Worm (Caenorhabditis elegans) whole organism, young adult: ENCODE measurements around the gene prde-1.

Experiments used
- B0019.2 ChIP-seq: fragments of 200-800 bp; sonication (Bioruptor generic); conservative IDR thresholded peaks from 2 replicates; pipeline ENCODE4 v1.3.6; 2022; ENCODE audit warnings: missing genetic modification reagents, missing genetic modification characterization, missing compliant biosample characterization
- F39B2.1 ChIP-seq: fragments of 200-800 bp; sonication (Bioruptor generic); IDR thresholded peaks from 2 replicates; pipeline ENCODE4 v1.3.6; 2022; ENCODE audit warnings: missing genetic modification reagents, missing genetic modification characterization, missing compliant biosample characterization
- F49E8.2 ChIP-seq: sonication (generic microtip); optimal IDR thresholded peaks from 3 replicates; lab custom pipeline; 2017; ENCODE audit warnings: missing genetic modification characterization, mild to moderate bottlenecking, missing compliant biosample characterization, antibody characterized with exemption, moderate library complexity; ENCODE audit not compliant: insufficient read depth
- Y53F4B.3 ChIP-seq: fragments of 200-800 bp; sonication (Bioruptor generic); IDR thresholded peaks from 2 replicates; pipeline ENCODE4 v1.3.6; 2022; ENCODE audit warnings: missing genetic modification reagents, missing genetic modification characterization, missing compliant biosample characterization
- Y67H2A.10 ChIP-seq: fragments of 200-800 bp; sonication (Bioruptor generic); conservative IDR thresholded peaks from 2 replicates; pipeline ENCODE4 v1.3.6; 2022; ENCODE audit warnings: missing genetic modification reagents, missing genetic modification characterization, missing compliant biosample characterization
- Y79H2A.3 ChIP-seq: fragments of 200-800 bp; sonication (Bioruptor generic); conservative IDR thresholded peaks from 2 replicates; pipeline ENCODE4 v1.3.6; 2022; ENCODE audit warnings: missing genetic modification reagents, missing genetic modification characterization, missing compliant biosample characterization
- Y95B8A.8 ChIP-seq: fragments of 200-800 bp; sonication (Bioruptor generic); IDR thresholded peaks from 2 replicates; pipeline ENCODE4 v1.3.6; 2022; ENCODE audit warnings: missing genetic modification reagents, missing genetic modification characterization, missing compliant biosample characterization
- athp-1 ChIP-seq: sonication (generic microtip); optimal IDR thresholded peaks from 2 replicates; lab custom pipeline; 2017; ENCODE audit warnings: mild to moderate bottlenecking, missing genetic modification characterization, missing compliant biosample characterization
- attf-5 ChIP-seq: fragments of 200-800 bp; sonication (Bioruptor generic); optimal IDR thresholded peaks from 2 replicates; lab custom pipeline; 2018; ENCODE audit warnings: mild to moderate bottlenecking, missing genetic modification characterization, missing compliant biosample characterization
- attf-6 ChIP-seq: fragments of 200-800 bp; sonication (Bioruptor generic); IDR thresholded peaks from 2 replicates; pipeline ENCODE4 v1.3.6; 2022; ENCODE audit warnings: missing genetic modification reagents, missing genetic modification characterization, missing compliant biosample characterization
- bed-2 ChIP-seq: fragments of 200-800 bp; sonication (Bioruptor generic); IDR thresholded peaks from 2 replicates; pipeline ENCODE4 v1.3.6; 2022; ENCODE audit warnings: missing genetic modification reagents, missing genetic modification characterization, missing compliant biosample characterization
- cebp-1 ChIP-seq, 2 experiments: fragments of 200-800 bp in 1 of 2; sonication (Bioruptor generic) in 1 of 2; sonication (generic microtip) in 1 of 2; IDR thresholded peaks in 1 of 2; optimal IDR thresholded peaks in 1 of 2; 2 replicates each; pipeline versions ENCODE4 v1.3.6 to Lab custom; 2017 to 2022; ENCODE audit warnings: missing compliant biosample characterization in 2 of 2, missing genetic modification characterization in 2 of 2, mild to moderate bottlenecking in 1 of 2, missing genetic modification reagents in 1 of 2, moderate library complexity in 1 of 2
- ceh-100 ChIP-seq: fragments of 200-800 bp; sonication (Bioruptor generic); IDR thresholded peaks from 2 replicates; pipeline ENCODE4 v1.3.6; 2022; ENCODE audit warnings: missing genetic modification reagents, missing genetic modification characterization, missing compliant biosample characterization
- ceh-79 ChIP-seq: sonication (generic microtip); optimal IDR thresholded peaks from 2 replicates; lab custom pipeline; 2017; ENCODE audit warnings: mild to moderate bottlenecking, missing genetic modification characterization, missing compliant biosample characterization
- ceh-91 ChIP-seq: fragments of 200-800 bp; sonication (Bioruptor generic); IDR thresholded peaks from 2 replicates; pipeline ENCODE4 v1.3.6; 2022; ENCODE audit warnings: missing genetic modification reagents, missing genetic modification characterization, missing compliant biosample characterization
- die-1 ChIP-seq: sonication (generic microtip); optimal IDR thresholded peaks from 2 replicates; lab custom pipeline; 2016; ENCODE audit warnings: missing genotype, mild to moderate bottlenecking, missing genetic modification characterization, missing compliant biosample characterization
- dpff-1 ChIP-seq: sonication (generic microtip); optimal IDR thresholded peaks from 2 replicates; lab custom pipeline; 2017; ENCODE audit warnings: mild to moderate bottlenecking, missing genetic modification characterization, missing compliant biosample characterization
- egl-44 ChIP-seq: fragments of 200-800 bp; sonication (Bioruptor generic); IDR thresholded peaks from 2 replicates; pipeline ENCODE4 v1.3.6; 2022; ENCODE audit warnings: missing genetic modification reagents, missing genetic modification characterization, missing compliant biosample characterization
- egrh-3 ChIP-seq: fragments of 200-800 bp; sonication (Bioruptor generic); IDR thresholded peaks from 2 replicates; pipeline ENCODE4 v1.3.6; 2022; ENCODE audit warnings: missing genetic modification reagents, missing genetic modification characterization, missing compliant biosample characterization
- gei-17 ChIP-seq: fragments of 200-800 bp; sonication (Bioruptor generic); optimal IDR thresholded peaks from 2 replicates; lab custom pipeline; 2018; ENCODE audit warnings: mild to moderate bottlenecking, missing genetic modification characterization, missing compliant biosample characterization
- him-1 ChIP-seq: sonication (generic microtip); optimal IDR thresholded peaks from 2 replicates; lab custom pipeline; 2016; ENCODE audit warnings: missing genotype, missing genetic modification reagents, missing genetic modification characterization, missing compliant biosample characterization
- hsf-1 ChIP-seq: fragments of 200-800 bp; sonication (Bioruptor generic); IDR thresholded peaks from 2 replicates; pipeline ENCODE4 v1.3.6; 2022; ENCODE audit warnings: missing genetic modification reagents, missing genetic modification characterization, missing compliant biosample characterization
- let-526 ChIP-seq: fragments of 200-800 bp; sonication (Bioruptor generic); IDR thresholded peaks from 2 replicates; pipeline ENCODE4 v1.3.6; 2022; ENCODE audit warnings: missing genetic modification reagents, missing genetic modification characterization, missing compliant biosample characterization
- lin-26 ChIP-seq: fragments of 200-800 bp; sonication (Bioruptor generic); IDR thresholded peaks from 2 replicates; pipeline ENCODE4 v1.3.6; 2022; ENCODE audit warnings: missing genetic modification reagents, missing genetic modification characterization, missing compliant biosample characterization
- lin-35 ChIP-seq, 3 experiments: fragments of 150-350 bp in 2 of 3; sonication (generic microtip) in 1 of 3; optimal IDR thresholded peaks; 2 replicates each; lab custom pipeline; 2014 to 2018; ENCODE audit warnings: missing biosample characterization in 3 of 3, missing genetic modification characterization in 3 of 3, missing genetic modification reagents in 3 of 3
- lin-54 ChIP-seq: fragments of 200-800 bp; sonication (Bioruptor generic); optimal IDR thresholded peaks from 2 replicates; lab custom pipeline; 2018; ENCODE audit warnings: mild to moderate bottlenecking, missing genetic modification characterization, missing compliant biosample characterization
- lsy-27 ChIP-seq: sonication (generic microtip); optimal IDR thresholded peaks from 2 replicates; lab custom pipeline; 2017; ENCODE audit warnings: missing genetic modification characterization, mild to moderate bottlenecking, missing compliant biosample characterization, antibody characterized with exemption, missing genotype, borderline replicate concordance; ENCODE audit not compliant: insufficient read depth
- madf-10 ChIP-seq: sonication (generic microtip); optimal IDR thresholded peaks from 2 replicates; lab custom pipeline; 2016; ENCODE audit warnings: mild to moderate bottlenecking, missing genetic modification characterization, missing compliant biosample characterization
- madf-8 ChIP-seq: fragments of 200-800 bp; sonication (Bioruptor generic); conservative IDR thresholded peaks from 2 replicates; pipeline ENCODE4 v1.3.6; 2022; ENCODE audit warnings: missing genetic modification reagents, missing genetic modification characterization, missing compliant biosample characterization
- mes-4 ChIP-seq: sonication (generic microtip); optimal IDR thresholded peaks from 2 replicates; lab custom pipeline; 2016; ENCODE audit warnings: missing genotype, missing genetic modification characterization, missing compliant biosample characterization
- nfya-1 ChIP-seq: sonication (generic microtip); optimal IDR thresholded peaks from 2 replicates; lab custom pipeline; 2017; ENCODE audit warnings: antibody characterized with exemption, missing compliant biosample characterization, missing genetic modification characterization, borderline replicate concordance; ENCODE audit not compliant: insufficient read depth
- nfyb-1 ChIP-seq: fragments of 200-800 bp; sonication (Bioruptor generic); IDR thresholded peaks from 2 replicates; pipeline ENCODE4 v1.3.6; 2022; ENCODE audit warnings: missing genetic modification reagents, missing genetic modification characterization, missing compliant biosample characterization
- nhr-120 ChIP-seq: fragments of 200-800 bp; sonication (Bioruptor generic); IDR thresholded peaks from 2 replicates; pipeline ENCODE4 v1.3.6; 2022; ENCODE audit warnings: missing genetic modification characterization, missing compliant biosample characterization
- nhr-27 ChIP-seq: fragments of 200-800 bp; sonication (Bioruptor generic); optimal IDR thresholded peaks from 2 replicates; lab custom pipeline; 2018; ENCODE audit warnings: mild to moderate bottlenecking, missing genetic modification characterization, moderate library complexity, missing compliant biosample characterization
- nhr-80 ChIP-seq: sonication (generic microtip); optimal IDR thresholded peaks from 2 replicates; lab custom pipeline; 2016; ENCODE audit warnings: missing genetic modification characterization, missing compliant biosample characterization
- pha-4 ChIP-seq: fragments of 150-350 bp; sonication (generic microtip); optimal IDR thresholded peaks from 2 replicates; lab custom pipeline; 2014; ENCODE audit warnings: missing biosample characterization, missing genetic modification reagents, missing genetic modification characterization
- rcor-1 ChIP-seq: fragments of 200-800 bp; sonication (Bioruptor generic); IDR thresholded peaks from 2 replicates; pipeline ENCODE4 v1.3.6; 2022; ENCODE audit warnings: missing genetic modification reagents, missing genetic modification characterization, missing compliant biosample characterization
- repo-1 ChIP-seq: sonication (generic microtip); optimal IDR thresholded peaks from 2 replicates; lab custom pipeline; 2017; ENCODE audit warnings: mild to moderate bottlenecking, missing genetic modification characterization, missing compliant biosample characterization
- snpc-4 ChIP-seq, 5 experiments: fragments of 150-350 bp in 1 of 5; sonication (generic microtip) in 4 of 5; optimal IDR thresholded peaks; 2 replicates each; lab custom pipeline; 2014 to 2018; ENCODE audit warnings: missing genetic modification characterization in 5 of 5, missing biosample characterization in 3 of 5, antibody characterized with exemption in 2 of 5, mild to moderate bottlenecking in 2 of 5, missing compliant biosample characterization in 2 of 5, missing genotype in 2 of 5, moderate library complexity in 2 of 5, missing genetic modification reagents in 1 of 5
- tbp1 ChIP-seq: fragments of 200-800 bp; sonication (Bioruptor generic); optimal IDR thresholded peaks from 2 replicates; lab custom pipeline; 2018; ENCODE audit warnings: mild to moderate bottlenecking, missing genetic modification characterization, missing compliant biosample characterization
- unc-62 ChIP-seq: fragments of 150-350 bp; optimal IDR thresholded peaks from 2 replicates; lab custom pipeline; 2014; ENCODE audit warnings: missing biosample characterization, missing genetic modification reagents, missing genetic modification characterization
- zim-3 ChIP-seq: sonication (generic microtip); optimal IDR thresholded peaks from 2 replicates; lab custom pipeline; 2017; ENCODE audit warnings: mild to moderate bottlenecking, missing genetic modification characterization, moderate library complexity, missing compliant biosample characterization
- ztf-18 ChIP-seq: sonication (generic microtip); optimal IDR thresholded peaks from 2 replicates; lab custom pipeline; 2016; ENCODE audit warnings: missing genotype, mild to moderate bottlenecking, missing genetic modification characterization, missing compliant biosample characterization
- ztf-22 ChIP-seq: fragments of 200-800 bp; sonication (Bioruptor generic); optimal IDR thresholded peaks from 2 replicates; lab custom pipeline; 2018; ENCODE audit warnings: mild to moderate bottlenecking, missing genetic modification characterization, moderate library complexity, missing compliant biosample characterization
- ztf-25 ChIP-seq: fragments of 200-800 bp; sonication (Bioruptor generic); IDR thresholded peaks from 2 replicates; pipeline ENCODE4 v1.3.6; 2022; ENCODE audit warnings: missing genetic modification reagents, missing genetic modification characterization, missing compliant biosample characterization
- ztf-6 ChIP-seq: fragments of 200-800 bp; sonication (Bioruptor generic); IDR thresholded peaks from 2 replicates; pipeline ENCODE4 v1.3.6; 2022; ENCODE audit warnings: missing genetic modification reagents, missing genetic modification characterization, missing compliant biosample characterization

The prde-1 gene

DNA sequence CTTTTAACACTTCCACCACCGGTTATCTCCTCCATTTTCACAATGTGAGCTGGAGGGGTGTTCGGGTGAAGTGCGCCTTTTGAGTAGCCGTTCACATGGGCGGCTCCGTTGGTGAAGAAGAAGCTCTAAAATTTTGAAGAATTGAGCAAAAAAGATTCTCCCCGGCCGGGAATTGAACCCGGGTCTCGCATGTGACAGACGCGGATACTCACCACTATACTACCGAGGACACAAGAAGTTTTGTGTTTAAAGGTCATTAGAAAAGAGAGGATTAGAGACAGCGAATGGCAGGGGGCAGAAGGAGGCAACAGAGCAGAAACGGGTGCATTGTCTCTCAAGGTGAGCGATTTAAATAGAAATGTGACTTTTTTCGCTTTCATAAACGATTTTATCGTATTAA is 13.6 kb downstream of the prde-1 start:
- TF ChIP-seq zim-3: peak; percentile 72
- peak; percentile 2 for TF ChIP-seq repo-1 (tag; lab: Kevin White, UChicago)
- peak in 1 of 3 experiments; percentile 54 for TF ChIP-seq lin-35 (GFP tag; optimal IDR thresholded peaks at IDR 0.05; lab: Kevin White, UChicago)
- peak; percentile 62 for TF ChIP-seq madf-10 (tag; lab: Kevin White, UChicago)
- TF ChIP-seq nhr-80: peak; percentile 9
- TF ChIP-seq athp-1 (tag; lab: Kevin White, UChicago): peak; percentile 27
- TF ChIP-seq Y79H2A.3 (GFP tag; lab: Robert Waterston, UW): no peak
- no peak for TF ChIP-seq gei-17 (GFP tag; lab: Kevin White, UChicago)
- peak; percentile 47 for TF ChIP-seq snpc-4 (GFP tag; optimal IDR thresholded peaks at IDR 0.05; lab: Kevin White, UChicago)
- peak in 3 of 4 experiments; percentile 33 to 68 (median 43) for TF ChIP-seq snpc-4 (tag; optimal IDR thresholded peaks at IDR 0.05; lab: Kevin White, UChicago)
- TF ChIP-seq cebp-1 (GFP tag; IDR thresholded peaks at IDR 0.05; lab: Robert Waterston, UW): 0 out of 2 replicates have a peak, but pooled peaks have one; percentile 20
- peak; percentile 62 for TF ChIP-seq cebp-1 (tag; optimal IDR thresholded peaks at IDR 0.05; lab: Kevin White, UChicago)
- TF ChIP-seq Y53F4B.3: peak; percentile 52; the same call in 1 of the 2 replicates
- TF ChIP-seq ztf-18 (tag; lab: Kevin White, UChicago): peak; percentile 57
- peak; percentile 32 for TF ChIP-seq mes-4 (tag; lab: Kevin White, UChicago)
- TF ChIP-seq ztf-25 (GFP tag; lab: Robert Waterston, UW): peak; percentile 58; the same call in 1 of the 2 replicates
- TF ChIP-seq F39B2.1 (GFP tag; lab: Robert Waterston, UW): no peak
- peak; percentile 36 for TF ChIP-seq ztf-22 (GFP tag; lab: Kevin White, UChicago)
- no peak for TF ChIP-seq bed-2 (GFP tag; lab: Robert Waterston, UW)
- TF ChIP-seq ztf-6 (GFP tag; lab: Robert Waterston, UW): 0 out of 2 replicates have a peak, but pooled peaks have one; percentile 71
- no peak for TF ChIP-seq dpff-1
- no peak for TF ChIP-seq nhr-120 (GFP tag; lab: Robert Waterston, UW)
- TF ChIP-seq nfyb-1 (GFP tag; lab: Robert Waterston, UW): peak; percentile 88
- TF ChIP-seq egl-44 (GFP tag; lab: Robert Waterston, UW): peak; percentile 75; the same call in 1 of the 2 replicates
- no peak for TF ChIP-seq nfya-1 (tag; lab: Kevin White, UChicago)
- TF ChIP-seq rcor-1 (GFP tag; lab: Robert Waterston, UW): 0 out of 2 replicates have a peak, but pooled peaks have one; percentile 43
- TF ChIP-seq hsf-1 (GFP tag; lab: Robert Waterston, UW): peak; percentile 56; the same call in 1 of the 2 replicates
- TF ChIP-seq lin-26 (GFP tag; lab: Robert Waterston, UW): peak; percentile 91
- TF ChIP-seq let-526: 0 out of 2 replicates have a peak, but pooled peaks have one; percentile 15
- no peak for TF ChIP-seq B0019.2
- TF ChIP-seq ceh-79 (tag; lab: Kevin White, UChicago): no peak
- TF ChIP-seq die-1 (tag; lab: Kevin White, UChicago): peak; percentile 81
- no peak; the same call in 1 of the 2 replicates for TF ChIP-seq ceh-91 (GFP tag; lab: Robert Waterston, UW)
- TF ChIP-seq ceh-100 (GFP tag; lab: Robert Waterston, UW): 0 out of 2 replicates have a peak, but pooled peaks have one; percentile 34
- TF ChIP-seq egrh-3 (GFP tag; lab: Robert Waterston, UW): peak; percentile 40
- peak; percentile 42 for TF ChIP-seq lin-54 (GFP tag; lab: Kevin White, UChicago)
- TF ChIP-seq pha-4 (tag; lab: Kevin White, UChicago): no peak
- peak; percentile 71 for TF ChIP-seq him-1 (tag; lab: Kevin White, UChicago)
- peak; percentile 51 for TF ChIP-seq attf-5 (GFP tag; lab: Kevin White, UChicago)
- no peak for TF ChIP-seq unc-62
- peak; percentile 19 for TF ChIP-seq F49E8.2 (tag; lab: Kevin White, UChicago)
- TF ChIP-seq tbp1 (GFP tag; lab: Kevin White, UChicago): peak; percentile 98
- TF ChIP-seq nhr-27 (tag; lab: Kevin White, UChicago): no peak
- TF ChIP-seq Y95B8A.8 (GFP tag; lab: Robert Waterston, UW): no peak
- no peak for TF ChIP-seq attf-6 (GFP tag; lab: Robert Waterston, UW)
- no peak for TF ChIP-seq lsy-27 (tag; lab: Kevin White, UChicago)
- no peak for TF ChIP-seq madf-8 (GFP tag; lab: Robert Waterston, UW)
- TF ChIP-seq Y67H2A.10 (GFP tag; lab: Robert Waterston, UW): no peak
